Fruit fly (Drosophila melanogaster): ENCODE measurements around the gene Tengl1.

Gene Tengl1

DNA sequence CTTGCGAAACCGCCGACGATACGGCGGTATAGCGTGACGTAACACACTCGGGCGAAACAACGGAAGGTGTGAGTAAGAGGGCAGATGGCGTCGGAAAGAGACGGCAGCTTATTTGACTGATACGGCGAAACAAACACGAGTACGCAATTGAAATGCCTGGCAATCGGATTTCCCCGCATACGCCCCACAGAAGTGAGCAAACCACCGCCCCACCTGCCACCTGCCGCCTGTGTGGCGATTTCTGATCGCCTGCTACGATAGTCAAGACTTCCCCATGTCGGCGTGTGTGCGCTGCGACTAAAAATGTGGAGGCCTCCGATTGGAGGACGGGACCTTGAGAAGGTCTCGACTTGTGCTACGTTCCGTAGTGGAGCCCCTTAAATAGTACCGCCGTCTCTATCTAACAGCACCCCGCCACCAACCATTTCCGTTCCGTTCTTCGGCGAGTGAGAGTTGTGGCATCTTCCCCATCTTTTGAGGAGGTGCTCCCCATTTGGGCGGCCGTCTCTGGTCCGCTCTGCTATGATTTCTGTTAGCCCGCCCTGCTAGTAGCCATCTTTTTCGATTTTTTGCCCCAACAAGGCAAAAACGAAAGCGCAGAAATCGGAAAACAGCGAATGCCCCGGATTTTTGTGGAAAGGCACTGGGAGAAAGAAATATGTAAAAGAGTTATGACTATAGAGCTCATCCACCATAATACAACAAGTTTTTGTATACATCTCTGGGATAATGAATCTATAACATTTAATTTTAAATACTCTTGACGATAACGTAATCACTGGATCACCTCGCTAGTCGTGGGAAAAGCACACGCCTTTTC is 41.6 kb downstream of the Tengl1 start:
- no peak for TF ChIP-seq insv (optimal IDR thresholded peaks at IDR 0.05)

DNA sequence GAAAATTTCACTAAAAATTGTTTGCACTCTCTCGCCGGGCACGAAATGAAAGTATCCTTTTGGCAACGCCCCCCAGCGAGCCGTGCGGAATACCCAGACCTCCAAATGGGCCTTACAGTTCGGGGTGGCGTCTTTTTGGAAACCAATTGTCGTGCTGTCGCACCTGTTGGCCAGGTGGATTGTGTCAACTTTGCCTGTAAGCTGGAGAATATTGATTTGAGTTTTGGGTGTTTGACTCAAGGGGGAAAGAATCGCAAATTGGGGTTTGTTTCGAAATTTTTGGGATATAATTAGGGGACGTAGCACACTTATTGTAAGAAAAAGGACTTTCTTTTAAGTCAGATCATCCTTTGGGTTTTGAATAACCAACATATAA is 42.3 kb downstream of the Tengl1 start:
- TF ChIP-seq insv (optimal IDR thresholded peaks at IDR 0.05) = no peak
- TF ChIP-seq Myc (optimal IDR thresholded peaks at IDR 0.05) = no peak
- no peak for TF ChIP-seq Sin3A (optimal IDR thresholded peaks at IDR 0.05)
- TF ChIP-seq ttk (optimal IDR thresholded peaks at IDR 0.05) = no peak
- no peak for TF ChIP-seq psq (optimal IDR thresholded peaks at IDR 0.05)
- TF ChIP-seq h (optimal IDR thresholded peaks at IDR 0.05) = no peak

DNA sequence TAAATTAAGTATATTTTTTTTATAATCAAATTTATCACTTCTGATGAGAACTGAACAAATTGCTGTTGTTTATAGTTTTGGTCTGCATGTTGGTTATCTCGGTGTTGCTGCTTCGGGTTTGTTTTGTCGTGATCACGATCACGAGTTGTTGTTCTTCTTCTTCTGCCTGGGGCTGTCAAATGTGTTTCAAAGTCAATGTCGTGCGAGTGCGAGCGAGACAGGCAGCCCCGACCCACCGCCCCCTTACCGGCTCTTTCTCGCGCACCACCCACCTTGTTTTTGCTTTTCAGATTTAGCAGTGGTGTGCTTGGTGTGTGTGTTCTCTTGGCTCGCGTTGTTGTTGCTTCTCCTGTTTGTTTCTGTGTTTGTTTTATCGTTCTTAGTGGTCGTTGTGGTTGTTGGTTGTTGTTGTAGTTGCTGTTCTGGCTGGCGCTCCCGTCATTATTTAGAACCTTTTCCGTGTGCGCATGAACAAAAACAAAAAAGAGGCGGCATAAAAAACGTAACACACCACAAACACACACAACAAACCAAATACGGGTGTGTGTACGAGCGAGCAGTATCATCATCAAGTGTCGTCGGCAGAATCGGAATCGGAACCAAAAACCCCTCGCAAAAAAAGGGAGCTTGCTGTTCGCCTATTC is 42.8 kb downstream of the Tengl1 start, which contains the start of gene COX7AL2:
TSS of gene COX7AL2 (minus strand) at position 438 of the 644 bp plus-strand sequence.
- no peak for TF ChIP-seq ttk (optimal IDR thresholded peaks at IDR 0.05)
- no peak for TF ChIP-seq h (optimal IDR thresholded peaks at IDR 0.05)
- no peak for TF ChIP-seq Sin3A (optimal IDR thresholded peaks at IDR 0.05)
- TF ChIP-seq Myc (optimal IDR thresholded peaks at IDR 0.05) = no peak
- TF ChIP-seq insv (optimal IDR thresholded peaks at IDR 0.05) = no peak
- TF ChIP-seq psq (optimal IDR thresholded peaks at IDR 0.05) = no peak

DNA sequence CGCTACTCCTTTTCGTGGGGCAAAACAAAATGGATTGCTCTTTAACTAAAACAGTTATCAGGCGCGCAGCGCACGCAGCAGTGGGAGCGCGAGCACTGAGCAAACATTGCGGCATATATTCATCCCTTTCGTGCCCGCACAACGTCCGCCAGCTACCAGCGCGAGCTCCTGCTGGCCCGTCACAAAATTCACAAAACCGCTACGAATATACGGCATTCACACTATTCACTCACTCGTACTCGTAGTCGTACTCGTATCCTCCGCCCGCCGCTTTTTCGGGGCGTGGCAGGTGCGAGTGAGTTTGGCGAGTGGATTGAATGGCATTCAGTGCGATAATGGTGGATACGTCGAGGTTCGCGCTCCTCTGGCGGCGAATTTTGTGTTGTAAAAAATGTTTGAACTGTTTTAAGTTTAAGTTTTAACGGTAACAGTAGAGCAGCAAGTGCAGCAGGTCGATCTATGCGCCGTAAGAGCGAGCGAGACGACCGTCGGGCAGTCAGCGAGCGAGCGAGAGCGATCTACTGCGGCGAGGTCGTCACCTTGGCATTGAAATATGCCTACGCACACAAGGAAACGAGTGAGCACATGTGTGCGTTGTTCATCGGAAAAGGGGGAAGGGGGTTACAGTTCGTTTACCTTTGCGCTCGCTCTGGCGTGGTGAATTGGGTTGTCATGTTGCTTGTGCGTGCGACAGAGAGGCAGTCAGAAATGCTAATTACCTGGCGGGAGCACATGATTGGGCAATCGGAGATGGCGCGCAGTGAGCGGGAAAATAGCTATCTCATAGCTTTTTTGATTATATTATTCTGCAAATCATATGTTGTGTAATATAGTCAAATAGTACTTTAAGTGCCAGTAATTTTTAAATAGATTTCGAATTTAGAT is 43.6 kb downstream of the Tengl1 start:
- no peak for TF ChIP-seq h (optimal IDR thresholded peaks at IDR 0.05)
- no peak for TF ChIP-seq Myc (optimal IDR thresholded peaks at IDR 0.05)
- no peak for TF ChIP-seq psq (optimal IDR thresholded peaks at IDR 0.05)
- no peak for TF ChIP-seq insv (optimal IDR thresholded peaks at IDR 0.05)
- no peak for TF ChIP-seq Sin3A (optimal IDR thresholded peaks at IDR 0.05)
- TF ChIP-seq ttk (optimal IDR thresholded peaks at IDR 0.05) = no peak

DNA sequence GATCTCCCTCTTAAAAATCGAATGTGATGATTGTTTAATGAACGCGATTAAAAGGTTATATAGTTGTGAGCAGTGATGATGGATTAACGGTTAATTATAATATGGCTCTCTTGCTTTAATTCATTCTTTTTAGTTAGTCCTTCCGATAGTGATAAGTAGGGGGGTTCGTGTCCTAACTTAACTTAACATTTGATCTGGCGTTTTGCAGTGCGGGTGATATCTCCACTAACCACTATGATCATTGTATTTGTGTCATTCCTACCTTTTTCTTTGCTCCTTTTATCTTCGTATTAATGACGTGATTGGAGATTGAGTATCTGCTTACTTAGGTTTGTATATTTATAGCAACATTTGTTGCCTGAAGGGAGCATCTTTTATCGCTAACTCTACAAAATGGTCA is 45.1 kb downstream of the Tengl1 start:
- TF ChIP-seq psq (optimal IDR thresholded peaks at IDR 0.05) (no peak), ttk (optimal IDR thresholded peaks at IDR 0.05) (no peak), Myc (optimal IDR thresholded peaks at IDR 0.05) (no peak)

DNA sequence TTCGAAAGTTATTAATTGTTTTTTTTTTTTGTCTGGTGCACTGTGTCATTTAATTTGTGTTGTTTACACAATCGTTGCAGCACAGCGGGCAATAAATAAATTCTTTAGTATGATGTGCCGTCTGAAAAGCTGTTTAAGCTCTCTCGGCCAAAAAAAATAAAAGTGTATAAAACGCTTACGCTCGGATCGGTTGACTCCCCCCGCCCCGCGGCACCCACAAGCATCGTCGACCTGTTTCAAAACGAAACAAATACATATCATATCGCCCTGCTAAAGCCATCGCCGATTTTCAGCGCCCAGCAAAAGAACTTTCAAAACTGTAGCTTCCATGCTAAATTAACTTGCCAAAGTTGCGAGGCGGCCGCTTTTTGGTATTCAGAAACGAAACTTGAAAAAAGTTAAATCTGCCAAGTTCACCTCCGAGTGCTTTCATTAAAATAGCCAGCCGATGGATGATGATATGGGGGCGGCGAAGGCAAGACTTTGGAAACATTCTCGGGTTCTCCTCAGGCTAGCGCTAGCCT is 46.0 kb downstream of the Tengl1 start:
- TF ChIP-seq h (optimal IDR thresholded peaks at IDR 0.05) = peak; percentile 32
- TF ChIP-seq psq (optimal IDR thresholded peaks at IDR 0.05) = no peak
- TF ChIP-seq Sin3A (optimal IDR thresholded peaks at IDR 0.05) = no peak
- TF ChIP-seq insv (optimal IDR thresholded peaks at IDR 0.05) = peak; percentile 22
- no peak for TF ChIP-seq ttk (optimal IDR thresholded peaks at IDR 0.05)

DNA sequence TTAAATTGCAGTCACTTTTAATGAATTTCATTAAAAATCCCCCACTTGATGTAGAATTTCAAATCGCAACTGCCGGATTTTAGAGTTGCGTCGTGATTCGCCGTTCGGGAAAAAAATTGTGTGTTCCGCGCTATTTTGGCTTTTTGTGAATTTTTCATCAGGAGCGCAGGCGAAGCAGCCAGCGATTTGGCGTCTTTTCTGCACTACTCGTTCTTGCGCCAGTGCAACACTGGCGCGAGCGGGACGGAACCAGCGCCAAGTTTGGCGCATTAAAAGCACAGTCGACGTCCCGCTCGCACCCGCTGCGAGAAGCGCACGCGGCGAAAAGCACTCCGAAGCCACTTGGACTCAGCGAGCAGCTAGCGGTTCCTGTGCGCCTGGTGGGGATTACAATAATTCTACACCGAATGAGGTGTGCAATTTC is 47.0 kb downstream of the Tengl1 start:
- TF ChIP-seq Myc (optimal IDR thresholded peaks at IDR 0.05) (no peak), psq (optimal IDR thresholded peaks at IDR 0.05) (no peak), insv (optimal IDR thresholded peaks at IDR 0.05) (no peak), h (optimal IDR thresholded peaks at IDR 0.05) (no peak), ttk (optimal IDR thresholded peaks at IDR 0.05) (no peak), Sin3A (optimal IDR thresholded peaks at IDR 0.05) (no peak)

DNA sequence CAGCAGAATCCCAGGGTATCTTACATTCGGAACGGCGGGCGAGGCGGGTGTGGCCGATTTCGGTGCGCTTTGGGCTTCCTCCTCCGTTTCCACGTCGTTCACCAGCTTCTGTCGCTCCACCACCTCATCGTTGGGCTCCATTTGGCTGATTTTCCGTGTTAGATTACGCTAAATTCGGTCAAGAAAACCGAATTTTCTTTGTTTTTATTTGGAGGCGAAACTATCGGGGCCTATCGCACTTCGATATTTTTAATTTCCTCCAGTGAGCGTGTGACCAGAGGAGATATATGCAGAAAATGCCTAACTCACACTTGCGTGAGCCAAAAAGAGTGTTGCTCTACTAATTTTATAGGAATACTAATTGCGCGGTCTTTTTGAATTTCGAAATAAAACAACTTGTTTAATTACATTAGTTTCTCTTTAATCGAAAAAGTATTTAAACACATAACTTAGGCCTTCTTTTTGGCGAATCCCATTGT is 48.2 kb downstream of the Tengl1 start, which contains the start of gene CG10874:
TSS of gene CG10874 (minus strand) at position 264 of the 479 bp plus-strand sequence.
- no peak for TF ChIP-seq Sin3A (optimal IDR thresholded peaks at IDR 0.05)
- no peak for TF ChIP-seq Myc (optimal IDR thresholded peaks at IDR 0.05)
- TF ChIP-seq h (optimal IDR thresholded peaks at IDR 0.05) = no peak
- TF ChIP-seq psq (optimal IDR thresholded peaks at IDR 0.05) = no peak
- no peak for TF ChIP-seq insv (optimal IDR thresholded peaks at IDR 0.05)
- no peak for TF ChIP-seq ttk (optimal IDR thresholded peaks at IDR 0.05)

DNA sequence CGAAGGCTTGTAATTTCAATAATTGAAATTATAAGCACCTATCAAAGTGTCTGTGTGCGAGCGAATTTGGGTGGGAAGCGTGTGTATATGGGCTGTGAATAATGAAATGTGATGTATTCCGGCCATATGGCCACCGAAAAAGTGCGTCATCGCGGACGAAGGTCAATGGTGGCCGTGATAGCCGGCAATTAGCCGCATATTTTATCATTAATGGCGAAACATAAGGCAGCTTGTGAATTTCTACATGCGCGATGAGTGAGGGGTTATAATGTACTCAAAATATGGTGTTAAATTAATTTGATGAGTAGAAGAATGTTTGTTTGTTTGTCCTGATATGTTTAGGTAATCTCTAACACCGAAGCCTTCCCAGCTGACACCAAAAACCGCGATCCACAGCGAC is 49.0 kb downstream of the Tengl1 start:
- no peak for TF ChIP-seq psq (optimal IDR thresholded peaks at IDR 0.05)
- TF ChIP-seq Myc (optimal IDR thresholded peaks at IDR 0.05) = no peak
- TF ChIP-seq Sin3A (optimal IDR thresholded peaks at IDR 0.05) = no peak
- TF ChIP-seq insv (optimal IDR thresholded peaks at IDR 0.05) = no peak
- no peak for TF ChIP-seq ttk (optimal IDR thresholded peaks at IDR 0.05)

DNA sequence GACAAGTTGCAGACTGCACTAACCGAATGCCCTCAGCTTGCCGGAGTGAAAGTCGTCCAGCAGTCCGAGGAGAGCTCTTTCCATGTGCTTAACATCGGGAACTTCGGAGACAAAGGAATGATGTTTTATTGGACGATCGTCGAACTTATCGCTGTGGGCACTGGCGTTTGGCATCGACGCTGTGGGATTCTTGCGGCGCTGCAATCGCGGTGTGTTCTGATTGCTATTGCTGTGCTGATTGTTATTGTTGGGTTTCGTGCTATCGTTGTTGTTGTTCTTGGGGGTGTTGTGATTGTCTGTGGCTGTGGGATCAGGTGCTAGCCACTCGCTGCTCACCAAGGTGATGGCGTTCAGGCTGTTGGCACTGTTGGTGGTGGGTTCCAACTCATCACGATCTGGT is 49.7 kb downstream of the Tengl1 start:
- TF ChIP-seq Myc (optimal IDR thresholded peaks at IDR 0.05) (no peak), Sin3A (optimal IDR thresholded peaks at IDR 0.05) (no peak), ttk (optimal IDR thresholded peaks at IDR 0.05) (no peak)

Data from Kc167 (cell line).